Worm (Caenorhabditis elegans): Measurements from ENCODE around the gene coq-3.

DNA sequence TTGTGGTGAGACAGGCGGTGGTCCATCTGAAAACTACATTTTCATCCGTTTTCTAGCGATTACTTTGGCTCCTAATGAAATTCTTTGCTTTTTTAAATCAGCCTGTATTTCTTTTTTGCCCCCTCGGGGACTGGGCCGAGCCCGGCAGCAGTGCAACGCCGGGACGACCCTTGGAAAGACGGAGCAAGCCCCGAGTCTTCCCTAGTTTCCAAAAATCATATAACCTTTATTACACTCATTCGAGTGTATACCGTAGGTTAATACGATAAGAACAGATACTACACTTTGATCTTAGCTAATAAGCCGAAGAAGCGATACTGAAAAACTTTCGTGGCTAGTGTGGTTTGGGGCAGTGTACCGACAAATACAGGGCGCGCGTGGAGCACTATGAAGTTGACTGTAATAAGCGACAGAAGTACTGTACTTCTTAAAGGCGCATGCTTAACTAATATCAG, 31.4 kb downstream of the coq-3 start:
- no peak for TF ChIP-seq alr-1 (tag; optimal IDR thresholded peaks at IDR 0.05)
- TF ChIP-seq lin-11 (tag; optimal IDR thresholded peaks at IDR 0.05), result no peak

Data from whole organism, L2 larva.